Fruit fly (Drosophila melanogaster): ENCODE measurements around the gene emb.

Gene emb

DNA sequence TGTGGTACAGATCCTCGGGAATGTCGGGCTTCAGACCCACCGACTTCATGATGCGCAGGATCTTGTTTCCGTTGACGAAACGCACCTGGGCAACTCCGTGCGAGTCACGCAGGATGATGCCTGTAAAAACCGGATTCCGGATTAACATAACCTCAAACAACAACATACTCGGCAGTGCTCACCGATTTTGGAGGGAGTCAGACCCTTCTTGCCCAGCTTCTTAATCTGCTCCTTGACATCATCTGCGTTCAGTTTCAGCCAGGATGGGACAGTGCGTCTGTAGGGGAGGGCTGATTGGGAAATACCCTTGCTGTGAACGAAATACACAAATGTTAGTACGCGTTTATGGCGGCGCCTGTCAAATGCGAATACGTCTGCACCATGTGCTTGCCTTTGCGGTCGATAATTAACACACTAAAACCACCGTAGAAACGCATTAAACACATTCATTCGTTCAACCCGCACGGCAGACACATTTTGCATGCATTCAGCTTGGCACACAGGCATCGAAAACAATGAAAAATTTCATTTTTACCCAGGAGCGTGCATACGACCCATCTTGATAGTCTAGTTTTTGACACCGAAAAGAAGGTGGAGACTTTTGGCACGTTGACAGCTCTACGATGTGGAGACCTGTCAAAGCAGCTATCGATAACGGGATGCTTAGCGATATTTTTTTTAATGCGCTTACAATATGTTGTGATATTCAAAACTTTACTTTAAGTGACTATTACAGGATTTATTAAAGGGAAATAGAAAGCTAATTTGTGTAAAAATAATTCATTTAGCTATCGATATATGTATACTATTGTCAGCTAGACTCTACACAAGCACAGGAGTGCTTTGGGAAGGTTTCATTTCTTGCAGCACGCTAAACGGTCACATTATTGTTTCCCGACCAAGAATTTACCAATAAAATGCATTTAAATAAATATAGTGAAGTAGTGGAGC is 39.1 kb upstream of the emb start, which contains the start of the genes RpS13 and CSN8 (continued):
- TF ChIP-seq unc-4 (GFP tag; IDR thresholded peaks at IDR 0.05; ENCODE audit: partially characterized antibody) (peak; percentile 95), CG4404 (GFP tag; IDR thresholded peaks at IDR 0.05) (no peak), tap (tag; optimal IDR thresholded peaks at IDR 0.05) (peak; percentile 11), sug (tag; optimal IDR thresholded peaks at IDR 0.05) (peak; percentile 55), mirr (GFP tag; optimal IDR thresholded peaks at IDR 0.05) (no peak), Sry-δ (GFP tag; optimal IDR thresholded peaks at IDR 0.05) (peak; percentile 88), YL-1 (GFP tag; optimal IDR thresholded peaks at IDR 0.05) (peak; percentile 92), CG6254 (GFP tag; optimal IDR thresholded peaks at IDR 0.05) (no peak), mld (GFP tag; IDR thresholded peaks at IDR 0.05; ENCODE audit: partially characterized antibody) (peak; percentile 75; the same call in 2 of the 3 replicates), sr (GFP tag; IDR thresholded peaks at IDR 0.05) (no peak), bcd (GFP tag; optimal IDR thresholded peaks at IDR 0.05) (peak; percentile 11), hbn (GFP tag; IDR thresholded peaks at IDR 0.05; ENCODE audit: partially characterized antibody) (peak; percentile 93), CG7271 (tag; optimal IDR thresholded peaks at IDR 0.05) (peak; percentile 17), ssp (GFP tag; IDR thresholded peaks at IDR 0.05) (no peak), Nf-YC (tag; optimal IDR thresholded peaks at IDR 0.05) (peak; percentile 60), Bgb (GFP tag; IDR thresholded peaks at IDR 0.05; ENCODE audit: partially characterized antibody) (peak; percentile 90), trem (tag; optimal IDR thresholded peaks at IDR 0.05) (peak; percentile 87), B-H2 (GFP tag; optimal IDR thresholded peaks at IDR 0.05) (peak; percentile 14), CG9727 (GFP tag; optimal IDR thresholded peaks at IDR 0.05) (peak; percentile 31), Sin3A (optimal IDR thresholded peaks at IDR 0.05) (peak; percentile 93), HLH4C (GFP tag; IDR thresholded peaks at IDR 0.05; ENCODE audit: partially characterized antibody) (peak; percentile 92), CG1647 (GFP tag; optimal IDR thresholded peaks at IDR 0.05) (no peak), CG42726 (GFP tag; IDR thresholded peaks at IDR 0.05; ENCODE audit: partially characterized antibody) (peak; percentile 80), Dip3 (GFP tag; optimal IDR thresholded peaks at IDR 0.05) (peak; percentile 7), Ets65A (GFP tag) (no peak), CG10267 (tag; optimal IDR thresholded peaks at IDR 0.05) (peak; percentile 63), CG16813 (GFP tag; IDR thresholded peaks at IDR 0.05; ENCODE audit: partially characterized antibody) (peak; percentile 95), CG8290 (GFP tag; optimal IDR thresholded peaks at IDR 0.05) (no peak), CG8290 (tag; optimal IDR thresholded peaks at IDR 0.05) (peak in 1 of 2 experiments; percentile 36), salm (tag; optimal IDR thresholded peaks at IDR 0.05) (peak; percentile 4), gfzf (GFP tag; optimal IDR thresholded peaks at IDR 0.05) (peak; percentile 85), peb (GFP tag; IDR thresholded peaks at IDR 0.05) (no peak), CG11504 (tag; optimal IDR thresholded peaks at IDR 0.05) (peak; percentile 44), Vsx1 (GFP tag; optimal IDR thresholded peaks at IDR 0.05) (peak; percentile 46), Hr51 (GFP tag; optimal IDR thresholded peaks at IDR 0.05) (peak in 1 of 2 experiments; percentile 6), CG13424 (tag; optimal IDR thresholded peaks at IDR 0.05) (peak; percentile 5), CG14710 (tag; optimal IDR thresholded peaks at IDR 0.05) (peak; percentile 75), tio (GFP tag; optimal IDR thresholded peaks at IDR 0.05) (no peak), Eip74EF (GFP tag; optimal IDR thresholded peaks at IDR 0.05) (no peak), Atf-2 (GFP tag; optimal IDR thresholded peaks at IDR 0.05) (no peak), CG6765 (GFP tag; optimal IDR thresholded peaks at IDR 0.05) (peak; percentile 59), Tbp (GFP tag; optimal IDR thresholded peaks at IDR 0.05) (no peak), hkb (optimal IDR thresholded peaks at IDR 0.05) (no peak), hkb (GFP tag; IDR thresholded peaks at IDR 0.05) (0 out of 2 replicates have a peak, but pooled peaks have one; percentile 12), tna (GFP tag; IDR thresholded peaks at IDR 0.05; ENCODE audit: partially characterized antibody) (peak; percentile 78), bbx (GFP tag; IDR thresholded peaks at IDR 0.05; ENCODE audit: partially characterized antibody) (peak; percentile 91), vvl (GFP tag; IDR thresholded peaks at IDR 0.05) (peak; percentile 13; the same call in 1 of the 2 replicates)
